Fruit fly (Drosophila melanogaster): ENCODE measurements around the gene msn.

DNA sequence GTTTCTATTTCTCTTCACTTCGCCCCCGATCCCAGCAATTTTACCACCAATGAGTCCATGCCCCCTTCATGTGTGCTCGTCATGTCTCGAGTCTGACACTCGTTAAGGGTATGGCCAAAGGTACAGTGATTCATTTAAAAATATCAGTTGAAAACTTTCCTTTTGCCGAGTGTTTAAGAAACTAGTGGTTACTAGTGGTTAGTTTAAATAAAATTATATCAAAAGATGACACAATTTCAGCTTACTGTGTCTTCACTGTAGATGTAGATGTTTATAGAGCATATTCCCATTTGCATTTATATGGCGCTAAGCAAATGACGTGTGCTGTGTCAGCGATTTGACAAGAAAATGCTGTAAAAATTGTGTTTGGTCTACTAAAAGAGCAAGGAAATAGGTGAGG lies 54.0 kb downstream of the msn start:
- TF ChIP-seq EcR (GFP tag; optimal IDR thresholded peaks at IDR 0.05) (no peak), pan (optimal IDR thresholded peaks at IDR 0.05) (no peak), psq (optimal IDR thresholded peaks at IDR 0.05) (no peak), Dll (optimal IDR thresholded peaks at IDR 0.05) (no peak), usp (GFP tag; optimal IDR thresholded peaks at IDR 0.05) (no peak)

All from whole organism.